Worm (Caenorhabditis elegans) whole organism, L1 larva: ENCODE measurements around the gene ncs-4.
A peak's percentile ranks its signal among the peaks of the same experiment; 100 is the strongest.

Experiments
- aly-2 ChIP-seq: fragments of 150-350 bp; optimal IDR thresholded peaks from 2 replicates; lab custom pipeline; 2014; ENCODE audit warnings: missing biosample characterization, missing genetic modification characterization
- ces-1 ChIP-seq: fragments of 150-350 bp; optimal IDR thresholded peaks from 2 replicates; lab custom pipeline; 2014; ENCODE audit warnings: missing biosample characterization, missing genetic modification reagents, missing genetic modification characterization
- lin-13 ChIP-seq: fragments of 150-350 bp; optimal IDR thresholded peaks from 2 replicates; lab custom pipeline; 2014; ENCODE audit warnings: missing biosample characterization, missing genetic modification reagents, missing genetic modification characterization
- lin-39 ChIP-seq: fragments of 150-350 bp; optimal IDR thresholded peaks from 2 replicates; lab custom pipeline; 2014; ENCODE audit warnings: missing biosample characterization, missing genetic modification reagents, missing genetic modification characterization
- nhr-20 ChIP-seq: sonication (generic microtip); optimal IDR thresholded peaks from 2 replicates; lab custom pipeline; 2016; ENCODE audit warnings: mild to moderate bottlenecking, missing genetic modification characterization, missing compliant biosample characterization
- snpc-4 ChIP-seq: fragments of 150-350 bp; optimal IDR thresholded peaks from 2 replicates; lab custom pipeline; 2014; ENCODE audit warnings: missing biosample characterization, missing genetic modification characterization
- sptf-1 ChIP-seq: fragments of 150-350 bp; optimal IDR thresholded peaks from 2 replicates; lab custom pipeline; 2014; ENCODE audit warnings: missing biosample characterization, missing genetic modification characterization
- unc-130 ChIP-seq: fragments of 150-350 bp; optimal IDR thresholded peaks from 2 replicates; lab custom pipeline; 2017; ENCODE audit warnings: missing biosample characterization, missing genetic modification characterization, inconsistent platforms

ce11 chrX:10216344-10216743, 40.0 kb downstream of the ncs-4 start:
- TF ChIP-seq unc-130 (tag; lab: Kevin White, UChicago), result no peak
- no peak for TF ChIP-seq sptf-1
- no peak for TF ChIP-seq ces-1 (GFP tag; lab: Kevin White, UChicago)
- peak; percentile 8 for TF ChIP-seq nhr-20
- TF ChIP-seq aly-2 (tag; lab: Kevin White, UChicago), result no peak
- TF ChIP-seq snpc-4 (tag; lab: Kevin White, UChicago), result no peak
- TF ChIP-seq lin-39 (tag; lab: Kevin White, UChicago), result no peak
- no peak for TF ChIP-seq lin-13 (GFP tag; lab: Kevin White, UChicago)
